Fruit fly (Drosophila melanogaster) whole organism, embryonic: ENCODE results near the gene Src64B.

Experiments used
- ATbp ChIP-seq: fragments of 200-800 bp; sonication (Bioruptor generic); optimal IDR thresholded peaks from 2 replicates; lab custom pipeline; 2017; ENCODE audit warnings: missing biosample characterization, mild to moderate bottlenecking, missing genetic modification characterization, missing genetic modification reagents
- Aef1 ChIP-seq: fragments of 200-800 bp; sonication (Bioruptor generic); IDR thresholded peaks from 3 replicates; pipeline ENCODE4 v1.3.6; 2022; ENCODE audit warnings: missing biosample characterization, missing genetic modification characterization
- Blimp-1 ChIP-seq: fragments of 200-800 bp; sonication (Bioruptor generic); optimal IDR thresholded peaks from 3 replicates; lab custom pipeline; 2018; ENCODE audit warnings: missing biosample characterization, missing genetic modification characterization, mild to moderate bottlenecking, moderate library complexity, missing genetic modification reagents
- CG11247 ChIP-seq: fragments of 200-800 bp; sonication (Bioruptor generic); IDR thresholded peaks from 2 replicates; pipeline ENCODE4 v1.3.6; 2022; ENCODE audit warnings: missing biosample characterization, missing genetic modification characterization
- CG11504 ChIP-seq: fragments of 200-800 bp; sonication (Bioruptor generic); optimal IDR thresholded peaks from 3 replicates; lab custom pipeline; 2019; ENCODE audit warnings: missing biosample characterization, mild to moderate bottlenecking, missing genetic modification characterization, moderate library complexity
- CG13123 ChIP-seq: fragments of 200-800 bp; sonication (Bioruptor generic); optimal IDR thresholded peaks from 2 replicates; lab custom pipeline; 2016; ENCODE audit warnings: missing biosample characterization, missing genetic modification characterization
- CG15601 ChIP-seq: fragments of 200-800 bp; sonication (Bioruptor generic); optimal IDR thresholded peaks from 3 replicates; lab custom pipeline; 2019; ENCODE audit warnings: missing biosample characterization, mild to moderate bottlenecking, missing genetic modification characterization, moderate library complexity
- CG1647 ChIP-seq: fragments of 200-800 bp; sonication (Bioruptor generic); optimal IDR thresholded peaks from 3 replicates; lab custom pipeline; 2016; ENCODE audit warnings: missing biosample characterization, missing genetic modification characterization
- CG17186 ChIP-seq: fragments of 200-800 bp; sonication (Bioruptor generic); optimal IDR thresholded peaks from 3 replicates; lab custom pipeline; 2017; ENCODE audit warnings: missing biosample characterization, missing genetic modification reagents, missing genetic modification characterization
- CG17612 ChIP-seq: fragments of 200-800 bp; sonication (Bioruptor generic); IDR thresholded peaks from 2 replicates; pipeline ENCODE4 v1.3.6; 2022; ENCODE audit warnings: missing biosample characterization, missing genetic modification characterization
- CG17829 ChIP-seq: fragments of 200-800 bp; optimal IDR thresholded peaks from 2 replicates; lab custom pipeline; 2019; ENCODE audit warnings: missing biosample characterization, mild to moderate bottlenecking, missing genetic modification characterization, moderate library complexity
- CG2116 ChIP-seq: fragments of 200-800 bp; sonication (Bioruptor generic); optimal IDR thresholded peaks from 3 replicates; lab custom pipeline; 2018; ENCODE audit warnings: missing biosample characterization, mild to moderate bottlenecking, missing genetic modification characterization
- CG31388 ChIP-seq: fragments of 200-800 bp; sonication (Bioruptor generic); optimal IDR thresholded peaks from 2 replicates; lab custom pipeline; 2016; ENCODE audit warnings: missing biosample characterization, missing genetic modification characterization
- CG32532 ChIP-seq: fragments of 200-800 bp; sonication (Bioruptor generic); IDR thresholded peaks from 2 replicates; pipeline ENCODE4 v1.3.6; 2022; ENCODE audit warnings: missing biosample characterization, missing genetic modification characterization
- CG32772 ChIP-seq: fragments of 200-800 bp; sonication (Bioruptor generic); IDR thresholded peaks from 2 replicates; pipeline ENCODE4 v1.3.6; 2022; ENCODE audit warnings: missing biosample characterization, missing genetic modification characterization
- CG3995 ChIP-seq: fragments of 200-800 bp; sonication (Bioruptor generic); optimal IDR thresholded peaks from 3 replicates; lab custom pipeline; 2016; ENCODE audit warnings: missing biosample characterization, missing genetic modification characterization
- CG6654 ChIP-seq: fragments of 200-800 bp; sonication (Bioruptor generic); optimal IDR thresholded peaks from 2 replicates; lab custom pipeline; 2017; ENCODE audit warnings: missing biosample characterization, mild to moderate bottlenecking, missing genetic modification characterization
- CG7357 ChIP-seq: fragments of 200-800 bp; sonication (Bioruptor generic); IDR thresholded peaks from 3 replicates; pipeline ENCODE4 v1.3.6; 2022; ENCODE audit warnings: missing biosample characterization, missing genetic modification characterization
- CG7745 ChIP-seq: fragments of 200-800 bp; sonication (Bioruptor generic); optimal IDR thresholded peaks from 2 replicates; lab custom pipeline; 2018; ENCODE audit warnings: missing biosample characterization, mild to moderate bottlenecking, missing genetic modification characterization, moderate library complexity
- CHES-1-like ChIP-seq: fragments of 200-800 bp; sonication (Bioruptor generic); optimal IDR thresholded peaks from 2 replicates; lab custom pipeline; 2016; ENCODE audit warnings: missing biosample characterization, missing genetic modification characterization
- Dp ChIP-seq: fragments of 200-800 bp; sonication (Bioruptor generic); optimal IDR thresholded peaks from 2 replicates; lab custom pipeline; 2018; ENCODE audit warnings: missing biosample characterization, mild to moderate bottlenecking, missing genetic modification characterization, moderate library complexity
- Jarid2 ChIP-seq: fragments of 200-800 bp; sonication (Bioruptor generic); optimal IDR thresholded peaks from 3 replicates; lab custom pipeline; 2017; ENCODE audit warnings: mild to moderate bottlenecking, missing biosample characterization, missing genetic modification reagents, missing genetic modification characterization
- Meics ChIP-seq: fragments of 200-800 bp; sonication (Bioruptor generic); optimal IDR thresholded peaks from 2 replicates; lab custom pipeline; 2017; ENCODE audit warnings: missing biosample characterization, mild to moderate bottlenecking, missing genetic modification characterization
- Mrtf ChIP-seq: fragments of 200-800 bp; sonication (Bioruptor generic); IDR thresholded peaks from 3 replicates; pipeline ENCODE4 v1.3.6; 2022; ENCODE audit warnings: missing biosample characterization, missing genetic modification characterization
- NC2β ChIP-seq: fragments of 200-800 bp; sonication (Bioruptor generic); optimal IDR thresholded peaks from 2 replicates; lab custom pipeline; 2016; ENCODE audit warnings: missing biosample characterization, missing genetic modification characterization
- NFAT ChIP-seq: fragments of 200-800 bp; sonication (Bioruptor generic); IDR thresholded peaks from 2 replicates; pipeline ENCODE4 v1.3.6; 2022; ENCODE audit warnings: missing biosample characterization, missing genetic modification characterization
- Poxn ChIP-seq: fragments of 200-800 bp; sonication (Bioruptor generic); IDR thresholded peaks from 2 replicates; pipeline ENCODE4 v1.3.6; 2022; ENCODE audit warnings: missing biosample characterization, missing genetic modification characterization
- Taf1 ChIP-seq: fragments of 200-800 bp; sonication (Bioruptor generic); IDR thresholded peaks from 2 replicates; pipeline ENCODE4 v1.3.6; 2022; ENCODE audit warnings: missing biosample characterization, missing genetic modification characterization
- Tbp ChIP-seq: fragments of >200 bp; optimal IDR thresholded peaks from 2 replicates; lab custom pipeline; 2018; ENCODE audit warnings: missing biosample characterization, missing genetic modification characterization
- Usf ChIP-seq: fragments of 200-800 bp; sonication (Bioruptor generic); optimal IDR thresholded peaks from 2 replicates; lab custom pipeline; 2017; ENCODE audit warnings: missing genotype, missing biosample characterization, missing genetic modification characterization
- btn ChIP-seq: fragments of 200-800 bp; sonication (Bioruptor generic); optimal IDR thresholded peaks from 2 replicates; lab custom pipeline; 2016; ENCODE audit warnings: missing biosample characterization, missing genetic modification characterization
- cato ChIP-seq: fragments of 200-800 bp; sonication (Bioruptor generic); optimal IDR thresholded peaks from 2 replicates; lab custom pipeline; 2016; ENCODE audit warnings: missing biosample characterization, missing genetic modification characterization, borderline replicate concordance
- chinmo ChIP-seq: fragments of 200-800 bp; sonication (Bioruptor generic); IDR thresholded peaks from 4 replicates; pipeline ENCODE4 v1.3.6; 2022; ENCODE audit warnings: missing biosample characterization, missing genetic modification characterization; ENCODE audit not compliant: partially characterized antibody
- corto ChIP-seq: fragments of 200-800 bp; sonication (Bioruptor generic); optimal IDR thresholded peaks from 2 replicates; lab custom pipeline; 2016; ENCODE audit warnings: missing biosample characterization, mild to moderate bottlenecking, missing genetic modification characterization, moderate library complexity
- dimm ChIP-seq: fragments of 200-800 bp; sonication (Bioruptor generic); IDR thresholded peaks from 2 replicates; pipeline ENCODE4 v1.3.6; 2022; ENCODE audit warnings: missing biosample characterization, missing genetic modification characterization
- dysf ChIP-seq: fragments of 200-800 bp; sonication (Bioruptor generic); IDR thresholded peaks from 3 replicates; pipeline ENCODE4 v1.3.6; 2022; ENCODE audit warnings: missing biosample characterization, missing genetic modification characterization
- esg ChIP-seq: fragments of 200-800 bp; sonication (Bioruptor generic); conservative IDR thresholded peaks from 2 replicates; pipeline ENCODE4 v1.3.6; 2022; ENCODE audit warnings: missing biosample characterization, missing genetic modification characterization
- fu2 ChIP-seq: fragments of 200-800 bp; sonication (Bioruptor generic); optimal IDR thresholded peaks from 2 replicates; lab custom pipeline; 2016; ENCODE audit warnings: missing biosample characterization, missing genetic modification characterization
- gcm2 ChIP-seq: fragments of 200-800 bp; sonication (Bioruptor generic); optimal IDR thresholded peaks from 2 replicates; lab custom pipeline; 2016; ENCODE audit warnings: missing biosample characterization, missing genetic modification characterization
- gro ChIP-seq: fragments of 200-800 bp; sonication (Bioruptor generic); optimal IDR thresholded peaks from 2 replicates; lab custom pipeline; 2016; ENCODE audit warnings: missing biosample characterization, missing genetic modification characterization
- h ChIP-seq: fragments of >200 bp; optimal IDR thresholded peaks from 2 replicates; lab custom pipeline; 2017
- ind ChIP-seq: fragments of 200-800 bp; sonication (Bioruptor generic); optimal IDR thresholded peaks from 3 replicates; lab custom pipeline; 2016; ENCODE audit warnings: missing biosample characterization, missing genetic modification characterization
- insv ChIP-seq, 2 experiments: fragments of 200-800 bp; sonication (Bioruptor generic); optimal IDR thresholded peaks; 3 replicates each; lab custom pipeline; 2016 to 2018; ENCODE audit warnings: missing biosample characterization in 2 of 2, missing genetic modification characterization in 2 of 2
- nau ChIP-seq: fragments of 200-800 bp; sonication (Bioruptor generic); optimal IDR thresholded peaks from 3 replicates; lab custom pipeline; 2017; ENCODE audit warnings: missing biosample characterization, mild to moderate bottlenecking, missing genetic modification characterization, missing genetic modification reagents
- prd ChIP-seq, 3 experiments: fragments of >200 bp in 2 of 3; fragments of 200-800 bp in 1 of 3; sonication (Bioruptor generic) in 1 of 3; optimal IDR thresholded peaks in 2 of 3; IDR thresholded peaks in 1 of 3; 2 replicates in 2 of 3; 3 replicates in 1 of 3; pipeline versions ENCODE4 v1.3.6 to Lab custom; 2017 to 2022; ENCODE audit warnings: missing biosample characterization in 1 of 3, missing genetic modification characterization in 1 of 3
- pros ChIP-seq: fragments of 200-800 bp; sonication (Bioruptor generic); optimal IDR thresholded peaks from 3 replicates; lab custom pipeline; 2019; ENCODE audit warnings: missing biosample characterization, mild to moderate bottlenecking, missing genetic modification characterization, moderate library complexity
- slbo ChIP-seq: fragments of 200-800 bp; sonication (Bioruptor generic); IDR thresholded peaks from 2 replicates; pipeline ENCODE4 v1.3.6; 2022; ENCODE audit warnings: missing biosample characterization, missing genetic modification characterization
- ssp ChIP-seq: fragments of 200-800 bp; sonication (Bioruptor generic); IDR thresholded peaks from 2 replicates; pipeline ENCODE4 v1.3.6; 2022; ENCODE audit warnings: missing biosample characterization, missing genetic modification characterization
- twi ChIP-seq: fragments of 200-800 bp; optimal IDR thresholded peaks from 2 replicates; lab custom pipeline; 2019; ENCODE audit warnings: missing biosample characterization, mild to moderate bottlenecking, missing genetic modification characterization, moderate library complexity

The Src64B gene

dm6 chr3L:4606739-4607428, 19.1 kb downstream of the Src64B start (continued):
- TF ChIP-seq CG17829 (tag; lab: Kevin White, UChicago) (peak; percentile 10), CG15601 (tag; lab: Kevin White, UChicago) (no peak), dimm (GFP tag; lab: Robert Waterston, UW) (no peak), gro (GFP tag; lab: Kevin White, UChicago) (no peak), NC2β (GFP tag; lab: Kevin White, UChicago) (no peak), Usf (no peak), corto (GFP tag; lab: Kevin White, UChicago) (no peak), CG2116 (GFP tag; lab: Kevin White, UChicago) (no peak), insv (GFP tag; optimal IDR thresholded peaks at IDR 0.05; lab: Kevin White, UChicago) (no peak), h (lab: Kevin White, UChicago) (no peak), pros (GFP tag; lab: Kevin White, UChicago) (no peak), Taf1 (no peak), CG17612 (GFP tag; lab: Robert Waterston, UW) (no peak)
- TF ChIP-seq, all 482 proteins: peak for 67

DNA sequence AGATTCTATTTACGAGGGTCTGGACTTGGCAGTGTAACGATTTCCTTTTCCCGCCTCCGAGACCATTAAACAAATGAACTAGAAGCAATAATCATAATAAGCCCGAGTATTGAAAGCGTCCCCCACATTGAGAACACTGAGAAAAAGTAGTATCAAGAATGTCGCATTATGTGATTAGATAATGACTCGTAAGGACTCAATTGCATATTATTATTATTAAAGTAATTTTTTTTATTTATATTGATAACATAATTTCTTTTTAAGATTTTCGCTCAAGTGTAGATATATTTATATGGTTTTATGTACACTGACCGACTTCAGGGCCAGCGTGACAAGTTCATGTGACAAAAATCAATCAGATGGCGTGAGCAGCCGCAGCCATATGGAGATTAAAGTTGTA, 22.6 kb downstream of the Src64B start:
- TF ChIP-seq CG7745 (tag; lab: Kevin White, UChicago) = no peak
- TF ChIP-seq Meics (GFP tag; lab: Kevin White, UChicago) = peak; percentile 34
- no peak for TF ChIP-seq nau (GFP tag; lab: Kevin White, UChicago)
- peak; percentile 17; the same call in 1 of the 2 replicates for TF ChIP-seq NFAT (GFP tag; lab: Robert Waterston, UW)
- no peak for TF ChIP-seq CG3995 (GFP tag; lab: Kevin White, UChicago)
- 0 out of 3 replicates have a peak, but pooled peaks have one; percentile 22 for TF ChIP-seq CG7357 (GFP tag; lab: Robert Waterston, UW)
- TF ChIP-seq Jarid2 (GFP tag; lab: Kevin White, UChicago) = no peak
- TF ChIP-seq CG32772 (GFP tag; lab: Robert Waterston, UW) = no peak
- TF ChIP-seq ssp (GFP tag; lab: Robert Waterston, UW) = peak; percentile 36; the same call in 1 of the 2 replicates
- no peak for TF ChIP-seq Mrtf (GFP tag; lab: Robert Waterston, UW)
- TF ChIP-seq CG31388 (GFP tag; lab: Kevin White, UChicago) = no peak
- no peak for TF ChIP-seq fu2
- TF ChIP-seq CG6654 (GFP tag; lab: Kevin White, UChicago) = no peak
- TF ChIP-seq dysf (GFP tag; lab: Robert Waterston, UW) = peak; percentile 70
- peak; percentile 49 for TF ChIP-seq ATbp
- no peak for TF ChIP-seq CG13123 (GFP tag; lab: Kevin White, UChicago)
- TF ChIP-seq Poxn (GFP tag; lab: Robert Waterston, UW) = no peak
- TF ChIP-seq prd (optimal IDR thresholded peaks at IDR 0.05; lab: Kevin White, UChicago) = no peak
- TF ChIP-seq prd (GFP tag; IDR thresholded peaks at IDR 0.05; lab: Robert Waterston, UW) = peak; percentile 63
- TF ChIP-seq esg (GFP tag; lab: Robert Waterston, UW) = peak; percentile 58
- no peak for TF ChIP-seq CG17186 (GFP tag; lab: Kevin White, UChicago)
- TF ChIP-seq CG32532 (GFP tag; lab: Robert Waterston, UW) = peak; percentile 68
- no peak for TF ChIP-seq Tbp (GFP tag; lab: Kevin White, UChicago)
- TF ChIP-seq CG1647 (GFP tag; lab: Kevin White, UChicago) = no peak
- no peak for TF ChIP-seq pros (GFP tag; lab: Kevin White, UChicago)
- TF ChIP-seq CG11504 (tag; lab: Kevin White, UChicago) = peak; percentile 67
- TF ChIP-seq cato = no peak
- peak; percentile 42; the same call in 2 of the 3 replicates for TF ChIP-seq Aef1
- peak; percentile 57; the same call in 1 of the 2 replicates for TF ChIP-seq CG11247
- no peak for TF ChIP-seq CHES-1-like (GFP tag; lab: Kevin White, UChicago)
- TF ChIP-seq slbo (GFP tag; lab: Robert Waterston, UW) = peak; percentile 62
- peak; percentile 49 for TF ChIP-seq ind (GFP tag; lab: Kevin White, UChicago)
- peak; percentile 17 for TF ChIP-seq twi
- no peak for TF ChIP-seq btn (GFP tag; lab: Kevin White, UChicago)
- peak; percentile 59 for TF ChIP-seq Blimp-1 (GFP tag; lab: Kevin White, UChicago)
- TF ChIP-seq gcm2 (GFP tag; lab: Kevin White, UChicago) = no peak
- no peak for TF ChIP-seq CG2116 (GFP tag; lab: Kevin White, UChicago)
- TF ChIP-seq Dp = no peak
- TF ChIP-seq chinmo = no peak
